Worm (Caenorhabditis elegans) whole organism, L1 larva: Measurements from ENCODE around the gene cyn-17.

Experiments used
- C04F5.9 ChIP-seq: sonication (generic microtip); optimal IDR thresholded peaks from 2 replicates; lab custom pipeline; 2016; ENCODE audit warnings: missing genetic modification characterization, missing compliant biosample characterization
- aha-1 ChIP-seq: fragments of 150-350 bp; optimal IDR thresholded peaks from 2 replicates; lab custom pipeline; 2014; ENCODE audit warnings: missing biosample characterization, missing genetic modification characterization
- elt-3 ChIP-seq, 6 experiments: fragments of 150-350 bp in 1 of 6; sonication (generic microtip); optimal IDR thresholded peaks; 2 replicates each; lab custom pipeline; 2017 to 2018; ENCODE audit warnings: missing biosample characterization in 6 of 6, missing genetic modification characterization in 6 of 6, inconsistent platforms in 1 of 6
- lin-13 ChIP-seq: fragments of 150-350 bp; optimal IDR thresholded peaks from 2 replicates; lab custom pipeline; 2014; ENCODE audit warnings: missing biosample characterization, missing genetic modification reagents, missing genetic modification characterization
- lin-15B ChIP-seq: fragments of 150-350 bp; sonication (generic microtip); optimal IDR thresholded peaks from 3 replicates; lab custom pipeline; 2014; ENCODE audit warnings: missing biosample characterization, missing genetic modification characterization
- nhr-237 ChIP-seq: fragments of 150-350 bp; optimal IDR thresholded peaks from 2 replicates; lab custom pipeline; 2014; ENCODE audit warnings: missing biosample characterization, missing genetic modification characterization
- nhr-76 ChIP-seq: sonication (generic microtip); optimal IDR thresholded peaks from 2 replicates; lab custom pipeline; 2017; ENCODE audit warnings: missing biosample characterization, missing genetic modification characterization
- pqm-1 ChIP-seq: sonication (generic microtip); optimal IDR thresholded peaks from 3 replicates; lab custom pipeline; 2017; ENCODE audit warnings: missing biosample characterization, missing genetic modification characterization
- swsn-7 ChIP-seq: sonication (generic microtip); optimal IDR thresholded peaks from 2 replicates; lab custom pipeline; 2016; ENCODE audit warnings: missing genetic modification characterization, missing compliant biosample characterization
- unc-130 ChIP-seq: fragments of 150-350 bp; optimal IDR thresholded peaks from 2 replicates; lab custom pipeline; 2017; ENCODE audit warnings: missing biosample characterization, missing genetic modification characterization, inconsistent platforms
- ztf-11 ChIP-seq, 2 experiments: sonication (generic microtip); optimal IDR thresholded peaks; 2 replicates each; lab custom pipeline; 2016 to 2017; ENCODE audit warnings: missing genetic modification characterization in 2 of 2, missing biosample characterization in 1 of 2, missing compliant biosample characterization in 1 of 2

- TF ChIP-seq swsn-7 (tag; lab: Kevin White, UChicago) (no peak), elt-3 (tag; optimal IDR thresholded peaks at IDR 0.05; lab: Kevin White, UChicago) (no peak), lin-15B (tag; lab: Kevin White, UChicago) (no peak), nhr-76 (tag; lab: Kevin White, UChicago) (no peak), aha-1 (no peak), unc-130 (no peak), lin-13 (GFP tag; lab: Kevin White, UChicago) (no peak), nhr-237 (tag; lab: Kevin White, UChicago) (no peak), C04F5.9 (tag; lab: Kevin White, UChicago) (no peak), ztf-11 (tag; optimal IDR thresholded peaks at IDR 0.05; lab: Kevin White, UChicago) (no peak), pqm-1 (tag; lab: Kevin White, UChicago) (no peak)
Measured at ce11 chrV:5798132-5798531, 1.3 kb upstream of the cyn-17 start, which contains the start of gene nstp-3.
